Fruit fly (Drosophila melanogaster) whole organism, prepupa: ENCODE results near the gene hb.

Source experiments
- CG10669 ChIP-seq: fragments of 200-800 bp; sonication (Bioruptor generic); optimal IDR thresholded peaks from 3 replicates; lab custom pipeline; 2018; ENCODE audit warnings: missing biosample characterization, mild to moderate bottlenecking, missing genetic modification characterization, moderate library complexity
- CG11762 ChIP-seq: fragments of 200-800 bp; sonication (Bioruptor generic); optimal IDR thresholded peaks from 3 replicates; lab custom pipeline; 2016; ENCODE audit warnings: missing biosample characterization, missing genetic modification characterization; ENCODE audit not compliant: insufficient read depth
- CG15336 ChIP-seq: fragments of 200-800 bp; sonication (Bioruptor generic); IDR thresholded peaks from 2 replicates; pipeline ENCODE4 v1.3.6; 2022; ENCODE audit warnings: missing biosample characterization, missing genetic modification characterization
- CG1621 ChIP-seq: fragments of 200-800 bp; sonication (Bioruptor generic); optimal IDR thresholded peaks from 3 replicates; lab custom pipeline; 2018; ENCODE audit warnings: missing biosample characterization, mild to moderate bottlenecking, missing genetic modification characterization
- CG3032 ChIP-seq: fragments of 200-800 bp; optimal IDR thresholded peaks from 2 replicates; lab custom pipeline; 2019; ENCODE audit warnings: missing biosample characterization, mild to moderate bottlenecking, missing genetic modification characterization, moderate library complexity
- CG31627 ChIP-seq: fragments of 200-800 bp; sonication (Bioruptor generic); optimal IDR thresholded peaks from 3 replicates; lab custom pipeline; 2016; ENCODE audit warnings: missing biosample characterization, missing genetic modification characterization
- CG32006 ChIP-seq: fragments of 200-800 bp; sonication (Bioruptor generic); optimal IDR thresholded peaks from 3 replicates; lab custom pipeline; 2017; ENCODE audit warnings: missing biosample characterization, mild to moderate bottlenecking, missing genetic modification characterization
- CG34406 ChIP-seq: fragments of 200-800 bp; sonication (Bioruptor generic); optimal IDR thresholded peaks from 3 replicates; lab custom pipeline; 2016; ENCODE audit warnings: missing biosample characterization, missing genetic modification characterization
- CG3919 ChIP-seq: fragments of 200-800 bp; sonication (Bioruptor generic); optimal IDR thresholded peaks from 3 replicates; lab custom pipeline; 2016; ENCODE audit warnings: missing biosample characterization, missing genetic modification characterization
- CG4318 ChIP-seq: fragments of 200-800 bp; sonication (Bioruptor generic); optimal IDR thresholded peaks from 3 replicates; lab custom pipeline; 2017; ENCODE audit warnings: missing biosample characterization, mild to moderate bottlenecking, missing genetic modification characterization
- CG6276 ChIP-seq: fragments of 200-800 bp; sonication (Bioruptor generic); optimal IDR thresholded peaks from 2 replicates; lab custom pipeline; 2017; ENCODE audit warnings: missing biosample characterization, mild to moderate bottlenecking, missing genetic modification characterization
- CG6792 ChIP-seq: fragments of 200-800 bp; sonication (Bioruptor generic); optimal IDR thresholded peaks from 3 replicates; lab custom pipeline; 2016; ENCODE audit warnings: missing biosample characterization, missing genetic modification characterization
- CG6808 ChIP-seq: fragments of 200-800 bp; sonication (Bioruptor generic); optimal IDR thresholded peaks from 3 replicates; lab custom pipeline; 2017; ENCODE audit warnings: missing biosample characterization, missing genetic modification characterization, mild to moderate bottlenecking, moderate library complexity, missing genetic modification reagents
- CG6854 ChIP-seq: fragments of 200-800 bp; sonication (Bioruptor generic); optimal IDR thresholded peaks from 2 replicates; lab custom pipeline; 2017; ENCODE audit warnings: missing biosample characterization, mild to moderate bottlenecking, missing genetic modification characterization
- CG7368 ChIP-seq: fragments of 200-800 bp; sonication (Bioruptor generic); optimal IDR thresholded peaks from 3 replicates; lab custom pipeline; 2016; ENCODE audit warnings: missing biosample characterization, missing genetic modification characterization
- CG8119 ChIP-seq: fragments of 200-800 bp; sonication (Bioruptor generic); IDR thresholded peaks from 3 replicates; pipeline ENCODE4 v1.3.6; 2022; ENCODE audit warnings: missing biosample characterization, missing genetic modification characterization
- CG8632 ChIP-seq: fragments of 200-800 bp; sonication (Bioruptor generic); optimal IDR thresholded peaks from 3 replicates; lab custom pipeline; 2016; ENCODE audit warnings: missing biosample characterization, missing genetic modification characterization
- CG9139 ChIP-seq: fragments of 200-800 bp; sonication (Bioruptor generic); optimal IDR thresholded peaks from 3 replicates; lab custom pipeline; 2017; ENCODE audit warnings: missing biosample characterization, mild to moderate bottlenecking, missing genetic modification characterization
- Ets21C ChIP-seq: fragments of 200-800 bp; sonication (Bioruptor generic); optimal IDR thresholded peaks from 3 replicates; lab custom pipeline; 2016; ENCODE audit warnings: missing biosample characterization, missing genetic modification characterization
- Hr38 ChIP-seq: sonication (Bioruptor generic); optimal IDR thresholded peaks from 2 replicates; lab custom pipeline; 2016; ENCODE audit warnings: missing biosample characterization, missing genetic modification characterization
- Hr4 ChIP-seq: fragments of 200-800 bp; sonication (Bioruptor generic); optimal IDR thresholded peaks from 3 replicates; lab custom pipeline; 2016; ENCODE audit warnings: missing biosample characterization, missing genetic modification characterization
- Met ChIP-seq: fragments of 200-800 bp; sonication (Bioruptor generic); optimal IDR thresholded peaks from 3 replicates; lab custom pipeline; 2016; ENCODE audit warnings: missing biosample characterization, missing genetic modification characterization
- OdsH ChIP-seq: fragments of 200-800 bp; sonication (Bioruptor generic); optimal IDR thresholded peaks from 3 replicates; lab custom pipeline; 2016; ENCODE audit warnings: missing biosample characterization, missing genetic modification characterization
- Smox ChIP-seq: fragments of 200-800 bp; sonication (Bioruptor generic); optimal IDR thresholded peaks from 3 replicates; lab custom pipeline; 2016; ENCODE audit warnings: missing biosample characterization, missing genetic modification characterization
- Sox102F ChIP-seq: fragments of 200-800 bp; sonication (Bioruptor generic); optimal IDR thresholded peaks from 2 replicates; lab custom pipeline; 2016; ENCODE audit warnings: missing biosample characterization, mild to moderate bottlenecking, missing genetic modification characterization
- Sox14 ChIP-seq: fragments of 200-800 bp; sonication (Bioruptor generic); optimal IDR thresholded peaks from 3 replicates; lab custom pipeline; 2016; ENCODE audit warnings: missing biosample characterization, missing genetic modification characterization
- Sox15 ChIP-seq: fragments of 200-800 bp; sonication (Bioruptor generic); optimal IDR thresholded peaks from 3 replicates; lab custom pipeline; 2016; ENCODE audit warnings: missing biosample characterization, missing genetic modification characterization
- achi ChIP-seq: fragments of 200-800 bp; sonication (Bioruptor generic); optimal IDR thresholded peaks from 3 replicates; lab custom pipeline; 2016; ENCODE audit warnings: missing biosample characterization, missing genetic modification characterization
- acj6 ChIP-seq: fragments of 200-800 bp; sonication (Bioruptor generic); optimal IDR thresholded peaks from 3 replicates; lab custom pipeline; 2016; ENCODE audit warnings: missing biosample characterization, missing genetic modification characterization
- cyc ChIP-seq: fragments of 200-800 bp; sonication (Bioruptor generic); optimal IDR thresholded peaks from 3 replicates; lab custom pipeline; 2016; ENCODE audit warnings: missing biosample characterization, missing genetic modification characterization
- dac ChIP-seq: fragments of 200-800 bp; sonication (Bioruptor generic); optimal IDR thresholded peaks from 2 replicates; lab custom pipeline; 2017; ENCODE audit warnings: missing biosample characterization, mild to moderate bottlenecking, missing genetic modification characterization
- dsx ChIP-seq: fragments of 200-800 bp; optimal IDR thresholded peaks from 3 replicates; lab custom pipeline; 2019; ENCODE audit warnings: missing biosample characterization, mild to moderate bottlenecking, missing genetic modification characterization, moderate library complexity; ENCODE audit not compliant: poor library complexity, severe bottlenecking
- eg ChIP-seq: fragments of 200-800 bp; sonication (Bioruptor generic); IDR thresholded peaks from 3 replicates; pipeline ENCODE4 v1.3.6; 2022; ENCODE audit warnings: missing biosample characterization, missing genetic modification characterization
- esn ChIP-seq: fragments of 200-800 bp; sonication (Bioruptor generic); optimal IDR thresholded peaks from 2 replicates; lab custom pipeline; 2016; ENCODE audit warnings: missing biosample characterization, mild to moderate bottlenecking, missing genetic modification characterization, moderate library complexity
- fd59A ChIP-seq: fragments of 200-800 bp; sonication (Bioruptor generic); optimal IDR thresholded peaks from 2 replicates; lab custom pipeline; 2017; ENCODE audit warnings: missing biosample characterization, mild to moderate bottlenecking, missing genetic modification characterization, missing genetic modification reagents
- fd85E ChIP-seq: fragments of 200-800 bp; sonication (Bioruptor generic); optimal IDR thresholded peaks from 3 replicates; lab custom pipeline; 2016; ENCODE audit warnings: missing biosample characterization, missing genetic modification characterization
- fkh ChIP-seq: fragments of 200-800 bp; sonication (Bioruptor generic); optimal IDR thresholded peaks from 3 replicates; lab custom pipeline; 2017; ENCODE audit warnings: missing biosample characterization, mild to moderate bottlenecking, missing genetic modification characterization, moderate library complexity
- lz ChIP-seq: fragments of 200-800 bp; sonication (Bioruptor generic); optimal IDR thresholded peaks from 3 replicates; lab custom pipeline; 2016; ENCODE audit warnings: missing biosample characterization, missing genetic modification characterization
- net ChIP-seq: fragments of 200-800 bp; sonication (Bioruptor generic); optimal IDR thresholded peaks from 3 replicates; lab custom pipeline; 2016; ENCODE audit warnings: missing biosample characterization, missing genetic modification characterization
- pdm3 ChIP-seq: fragments of 200-800 bp; sonication (Bioruptor generic); optimal IDR thresholded peaks from 3 replicates; lab custom pipeline; 2016; ENCODE audit warnings: missing biosample characterization, missing genetic modification characterization
- salr ChIP-seq, 2 experiments: fragments of 200-800 bp; sonication (Bioruptor generic); optimal IDR thresholded peaks; 3 replicates each; lab custom pipeline; 2016 to 2018; ENCODE audit warnings: missing biosample characterization in 2 of 2, missing genetic modification characterization in 2 of 2, mild to moderate bottlenecking in 1 of 2
- spab ChIP-seq: fragments of 200-800 bp; sonication (Bioruptor generic); optimal IDR thresholded peaks from 2 replicates; lab custom pipeline; 2017; ENCODE audit warnings: missing biosample characterization, mild to moderate bottlenecking, missing genetic modification characterization, missing genetic modification reagents
- ss ChIP-seq, 2 experiments: fragments of 200-800 bp; sonication (Bioruptor generic); optimal IDR thresholded peaks; 2 replicates in 1 of 2; 3 replicates in 1 of 2; lab custom pipeline; 2017 to 2018; ENCODE audit warnings: mild to moderate bottlenecking in 2 of 2, missing biosample characterization in 2 of 2, missing genetic modification characterization in 2 of 2, moderate library complexity in 1 of 2
- svp ChIP-seq: fragments of 200-800 bp; sonication (Bioruptor generic); peaks from one replicate; lab custom pipeline; 2016; ENCODE audit warnings: missing biosample characterization, missing genetic modification characterization
- vri ChIP-seq: fragments of 200-800 bp; sonication (Bioruptor generic); optimal IDR thresholded peaks from 3 replicates; lab custom pipeline; 2016; ENCODE audit warnings: missing biosample characterization, mild to moderate bottlenecking, missing genetic modification characterization

The hb gene

dm6 chr3R:8667568-8667967, 30.1 kb downstream of the hb start, which contains the start of gene CG8036:
TSS of gene CG8036 (plus strand) at chr3R:8667868.
- TF ChIP-seq net (GFP tag; lab: Kevin White, UChicago) (no peak), salr (GFP tag; optimal IDR thresholded peaks at IDR 0.05; lab: Kevin White, UChicago) (no peak), CG1621 (tag; lab: Kevin White, UChicago) (no peak), cyc (GFP tag; lab: Kevin White, UChicago) (no peak), CG9139 (GFP tag; lab: Kevin White, UChicago) (no peak), CG6808 (GFP tag; lab: Kevin White, UChicago) (no peak), CG3032 (tag; lab: Kevin White, UChicago) (no peak)
- TF ChIP-seq, all 60 proteins: peak for 0

dm6 chr3R:8664699-8665340, 32.8 kb downstream of the hb start:
- no peak for TF ChIP-seq CG31627 (GFP tag; lab: Kevin White, UChicago)
- peak; percentile 84 for TF ChIP-seq vri (GFP tag; lab: Kevin White, UChicago)

- no peak for TF ChIP-seq net (GFP tag; lab: Kevin White, UChicago)
- no peak for TF ChIP-seq CG11762 (GFP tag; lab: Kevin White, UChicago)
- peak; percentile 50 for TF ChIP-seq Met (GFP tag; lab: Kevin White, UChicago)
- no peak for TF ChIP-seq dac (GFP tag; lab: Kevin White, UChicago)
- TF ChIP-seq CG6854 (GFP tag; lab: Kevin White, UChicago): no peak
- peak; percentile 50 for TF ChIP-seq CG3919 (GFP tag; lab: Kevin White, UChicago)
- peak; percentile 100 for TF ChIP-seq achi
- TF ChIP-seq eg (GFP tag; lab: Robert Waterston, UW): no peak
- no peak for TF ChIP-seq CG8632 (GFP tag; lab: Kevin White, UChicago)
- TF ChIP-seq CG10669 (GFP tag; lab: Kevin White, UChicago): no peak
- peak; percentile 56 for TF ChIP-seq Smox (GFP tag; lab: Kevin White, UChicago)
- 0 out of 2 replicates have a peak, but pooled peaks have one; percentile 12 for TF ChIP-seq CG15336 (GFP tag; lab: Robert Waterston, UW)
- peak in 1 of 2 experiments; percentile 26 for TF ChIP-seq ss (GFP tag; optimal IDR thresholded peaks at IDR 0.05; lab: Kevin White, UChicago)
- TF ChIP-seq fd59A (GFP tag; lab: Kevin White, UChicago): no peak
- TF ChIP-seq fd85E: no peak
- peak; percentile 61 for TF ChIP-seq pdm3
- peak; percentile 27 for TF ChIP-seq acj6 (GFP tag; lab: Kevin White, UChicago)
- peak; percentile 97 for TF ChIP-seq fkh (GFP tag; lab: Kevin White, UChicago)
- TF ChIP-seq CG8119 (GFP tag; lab: Robert Waterston, UW): no peak
- TF ChIP-seq CG6792: peak; percentile 24
- TF ChIP-seq Hr4: peak; percentile 54
- TF ChIP-seq Sox14: peak; percentile 36
- TF ChIP-seq esn: peak; percentile 59
- TF ChIP-seq Sox15 (GFP tag; lab: Kevin White, UChicago): no peak
- TF ChIP-seq CG7368 (GFP tag; lab: Kevin White, UChicago): no peak
- TF ChIP-seq Ets21C (GFP tag; lab: Kevin White, UChicago): peak; percentile 30
- no peak for TF ChIP-seq CG3032 (tag; lab: Kevin White, UChicago)
- no peak for TF ChIP-seq CG32006 (GFP tag; lab: Kevin White, UChicago)
- TF ChIP-seq spab: no peak
- TF ChIP-seq svp (GFP tag; lab: Kevin White, UChicago): peak; percentile 93
- TF ChIP-seq OdsH: peak; percentile 43
- TF ChIP-seq CG6276 (GFP tag; lab: Kevin White, UChicago): no peak
- peak; percentile 37 for TF ChIP-seq CG31627 (GFP tag; lab: Kevin White, UChicago)
- no peak for TF ChIP-seq CG4318 (GFP tag; lab: Kevin White, UChicago)
- no peak for TF ChIP-seq CG9139 (GFP tag; lab: Kevin White, UChicago)
- peak; percentile 57 for TF ChIP-seq vri (GFP tag; lab: Kevin White, UChicago)
- peak; percentile 2 for TF ChIP-seq CG34406 (GFP tag; lab: Kevin White, UChicago)
- TF ChIP-seq dsx (GFP tag; lab: Kevin White, UChicago): peak; percentile 29
- no peak for TF ChIP-seq Hr38 (GFP tag; lab: Kevin White, UChicago)
- peak; percentile 62 for TF ChIP-seq lz (GFP tag; lab: Kevin White, UChicago)
- TF ChIP-seq Sox102F (GFP tag; lab: Kevin White, UChicago): peak; percentile 61
Measured at dm6 chr3R:8663668-8664283, 33.8 kb downstream of the hb start, which contains the start of gene CG8032. TSS of gene CG8032 (plus strand) at chr3R:8664115.
